Fruit fly (Drosophila melanogaster): Measurements from ENCODE around the gene CG43098.

DNA sequence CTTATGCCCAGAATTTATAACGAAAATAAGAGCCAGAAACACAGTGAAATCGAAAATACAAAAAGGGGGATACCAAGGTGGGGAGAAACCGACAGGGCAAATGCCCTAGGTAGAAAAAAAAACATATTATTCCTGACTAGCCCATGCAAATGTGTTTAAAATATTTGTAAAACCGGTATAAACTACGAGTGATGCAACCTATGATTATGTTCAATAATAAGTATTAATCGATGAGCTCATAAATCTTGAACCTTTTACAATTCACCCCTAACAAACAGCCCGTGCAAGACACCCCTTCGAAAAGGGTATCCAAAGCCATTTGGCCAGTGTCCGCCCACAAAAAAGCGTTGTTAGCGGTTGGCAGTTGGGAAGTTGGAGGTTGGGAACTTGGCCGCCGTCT, 971 bp upstream of the CG43098 start:
- TF ChIP-seq fd96Ca (GFP tag; IDR thresholded peaks at IDR 0.05) (no peak), CG8159 (tag; optimal IDR thresholded peaks at IDR 0.05) (no peak), rn (GFP tag; IDR thresholded peaks at IDR 0.05) (no peak), CG17806 (tag; optimal IDR thresholded peaks at IDR 0.05) (no peak), Pif1A (GFP tag; optimal IDR thresholded peaks at IDR 0.05) (no peak), CG12605 (GFP tag; IDR thresholded peaks at IDR 0.05) (no peak)

All from whole organism, pupa.